Fruit fly (Drosophila melanogaster) whole organism: Measurements from ENCODE around the gene CG43331.

Experiments
- CG8478 ChIP-seq: fragments of >200 bp; optimal IDR thresholded peaks from 2 replicates; lab custom pipeline; 2018; ENCODE audit warnings: inconsistent platforms
- Dll ChIP-seq: fragments of >200 bp; optimal IDR thresholded peaks from 2 replicates; lab custom pipeline; 2017
- EcR ChIP-seq, 2 experiments: fragments of >200 bp; optimal IDR thresholded peaks; 2 replicates each; lab custom pipeline; 2017; ENCODE audit warnings: missing biosample characterization in 2 of 2, missing genetic modification characterization in 2 of 2, missing genetic modification reagents in 2 of 2
- usp ChIP-seq: fragments of >200 bp; optimal IDR thresholded peaks from 2 replicates; lab custom pipeline; 2017; ENCODE audit warnings: missing biosample characterization, missing genetic modification characterization, mixed read lengths

dm6 chr3L:22460918-22461634 is 42.6 kb downstream of the CG43331 start, which contains the start of gene laza:
- TF ChIP-seq CG8478 (no peak), Dll (lab: Kevin White, UChicago) (no peak), EcR (GFP tag; optimal IDR thresholded peaks at IDR 0.05; lab: Kevin White, UChicago) (no peak), usp (GFP tag; lab: Kevin White, UChicago) (no peak)
